Fruit fly (Drosophila melanogaster) whole organism, embryonic: Measurements from ENCODE around the gene AIMP2.
A peak's percentile ranks its signal among the peaks of the same experiment; 100 is the strongest.

ENCODE experiments used
- Abd-B ChIP-seq: fragments of 200-800 bp; sonication (Bioruptor generic); optimal IDR thresholded peaks from 2 replicates; lab custom pipeline; 2018; ENCODE audit warnings: missing biosample characterization, mild to moderate bottlenecking, missing genetic modification characterization, moderate library complexity
- Aef1 ChIP-seq: fragments of 200-800 bp; sonication (Bioruptor generic); IDR thresholded peaks from 3 replicates; pipeline ENCODE4 v1.3.6; 2022; ENCODE audit warnings: missing biosample characterization, missing genetic modification characterization
- B-H2 ChIP-seq: fragments of 200-800 bp; sonication (Bioruptor generic); optimal IDR thresholded peaks from 2 replicates; lab custom pipeline; 2018; ENCODE audit warnings: missing biosample characterization, mild to moderate bottlenecking, missing genetic modification characterization
- CG1024 ChIP-seq: fragments of 200-800 bp; sonication (Bioruptor generic); IDR thresholded peaks from 2 replicates; pipeline ENCODE4 v1.3.6; 2022; ENCODE audit warnings: missing biosample characterization, missing genetic modification characterization
- CG10267 ChIP-seq: fragments of 200-800 bp; sonication (Bioruptor generic); optimal IDR thresholded peaks from 2 replicates; lab custom pipeline; 2018; ENCODE audit warnings: missing biosample characterization, mild to moderate bottlenecking, missing genetic modification characterization, moderate library complexity
- CG10366 ChIP-seq: fragments of 200-800 bp; sonication (Bioruptor generic); IDR thresholded peaks from 2 replicates; pipeline ENCODE4 v1.3.6; 2022; ENCODE audit warnings: missing biosample characterization, missing genetic modification characterization
- CG12071 ChIP-seq: fragments of 200-800 bp; sonication (Bioruptor generic); optimal IDR thresholded peaks from 3 replicates; lab custom pipeline; 2018; ENCODE audit warnings: missing biosample characterization, mild to moderate bottlenecking, missing genetic modification characterization
- CG12391 ChIP-seq: fragments of 200-800 bp; sonication (Bioruptor generic); optimal IDR thresholded peaks from 3 replicates; lab custom pipeline; 2018; ENCODE audit warnings: missing biosample characterization, mild to moderate bottlenecking, missing genetic modification characterization, moderate library complexity
- CG12942 ChIP-seq: fragments of 200-800 bp; sonication (Bioruptor generic); optimal IDR thresholded peaks from 3 replicates; lab custom pipeline; 2016; ENCODE audit warnings: missing biosample characterization, missing genetic modification characterization
- CG13424 ChIP-seq: fragments of 200-800 bp; sonication (Bioruptor generic); optimal IDR thresholded peaks from 2 replicates; lab custom pipeline; 2019; ENCODE audit warnings: missing biosample characterization, mild to moderate bottlenecking, missing genetic modification characterization, moderate library complexity
- CG13894 ChIP-seq: fragments of 200-800 bp; sonication (Bioruptor generic); optimal IDR thresholded peaks from 3 replicates; lab custom pipeline; 2018; ENCODE audit warnings: missing biosample characterization, mild to moderate bottlenecking, missing genetic modification characterization, moderate library complexity
- CG14710 ChIP-seq: fragments of 200-800 bp; sonication (Bioruptor generic); optimal IDR thresholded peaks from 3 replicates; lab custom pipeline; 2019; ENCODE audit warnings: missing biosample characterization, mild to moderate bottlenecking, missing genetic modification characterization, moderate library complexity
- CG14860 ChIP-seq: fragments of 200-800 bp; sonication (Bioruptor generic); IDR thresholded peaks from 3 replicates; pipeline ENCODE4 v1.3.6; 2022; ENCODE audit warnings: missing biosample characterization, missing genetic modification characterization; ENCODE audit not compliant: partially characterized antibody
- CG1603 ChIP-seq: fragments of 200-800 bp; sonication (Bioruptor generic); optimal IDR thresholded peaks from 2 replicates; lab custom pipeline; 2019; ENCODE audit warnings: missing biosample characterization, mild to moderate bottlenecking, missing genetic modification characterization, moderate library complexity
- CG16813 ChIP-seq: fragments of 200-800 bp; sonication (Bioruptor generic); IDR thresholded peaks from 3 replicates; pipeline ENCODE4 v1.3.6; 2022; ENCODE audit warnings: missing biosample characterization, missing genetic modification characterization; ENCODE audit not compliant: partially characterized antibody
- CG17612 ChIP-seq: fragments of 200-800 bp; sonication (Bioruptor generic); IDR thresholded peaks from 2 replicates; pipeline ENCODE4 v1.3.6; 2022; ENCODE audit warnings: missing biosample characterization, missing genetic modification characterization
- CG2120 ChIP-seq: fragments of 200-800 bp; sonication (Bioruptor generic); optimal IDR thresholded peaks from 3 replicates; lab custom pipeline; 2016; ENCODE audit warnings: missing biosample characterization, missing genetic modification characterization
- CG32532 ChIP-seq: fragments of 200-800 bp; sonication (Bioruptor generic); IDR thresholded peaks from 2 replicates; pipeline ENCODE4 v1.3.6; 2022; ENCODE audit warnings: missing biosample characterization, missing genetic modification characterization
- CG33213 ChIP-seq: fragments of 200-800 bp; sonication (Bioruptor generic); optimal IDR thresholded peaks from 3 replicates; lab custom pipeline; 2016; ENCODE audit warnings: missing biosample characterization, missing genetic modification characterization
- CG3847 ChIP-seq: fragments of 200-800 bp; sonication (Bioruptor generic); IDR thresholded peaks from 2 replicates; pipeline ENCODE4 v1.3.6; 2022; ENCODE audit warnings: missing biosample characterization, missing genetic modification characterization
- CG5953 ChIP-seq: fragments of 200-800 bp; sonication (Bioruptor generic); IDR thresholded peaks from 2 replicates; pipeline ENCODE4 v1.3.6; 2022; ENCODE audit warnings: missing biosample characterization, missing genetic modification characterization
- CG7556 ChIP-seq: fragments of 200-800 bp; sonication (Bioruptor generic); optimal IDR thresholded peaks from 2 replicates; lab custom pipeline; 2017; ENCODE audit warnings: missing biosample characterization, mild to moderate bottlenecking, missing genetic modification characterization
- CG7839 ChIP-seq: fragments of 200-800 bp; sonication (Bioruptor generic); optimal IDR thresholded peaks from 3 replicates; lab custom pipeline; 2018; ENCODE audit warnings: missing biosample characterization, mild to moderate bottlenecking, missing genetic modification characterization, moderate library complexity
- CG8478 ChIP-seq: fragments of >200 bp; optimal IDR thresholded peaks from 2 replicates; lab custom pipeline; 2018
- Camta ChIP-seq: fragments of 200-800 bp; sonication (Bioruptor generic); optimal IDR thresholded peaks from 2 replicates; lab custom pipeline; 2016; ENCODE audit warnings: missing biosample characterization, missing genetic modification characterization
- Dbx ChIP-seq: fragments of 200-800 bp; sonication (Bioruptor generic); IDR thresholded peaks from 3 replicates; pipeline ENCODE4 v1.3.6; 2022; ENCODE audit warnings: missing biosample characterization, missing genetic modification characterization
- Dref ChIP-seq: fragments of 200-800 bp; sonication (Bioruptor generic); IDR thresholded peaks from 2 replicates; pipeline ENCODE4 v1.3.6; 2022; ENCODE audit warnings: missing biosample characterization, missing genetic modification characterization
- HLHmδ ChIP-seq: fragments of 200-800 bp; sonication (Bioruptor generic); optimal IDR thresholded peaks from 2 replicates; lab custom pipeline; 2018; ENCODE audit warnings: missing biosample characterization, mild to moderate bottlenecking, missing genetic modification characterization, moderate library complexity
- HmgD ChIP-seq: fragments of 200-800 bp; sonication (Bioruptor generic); optimal IDR thresholded peaks from 3 replicates; lab custom pipeline; 2016; ENCODE audit warnings: missing biosample characterization, missing genetic modification characterization
- Lhr ChIP-seq: fragments of 200-800 bp; sonication (Bioruptor generic); optimal IDR thresholded peaks from 3 replicates; lab custom pipeline; 2017; ENCODE audit warnings: mild to moderate bottlenecking, missing biosample characterization, missing genetic modification reagents, missing genetic modification characterization
- Pdp1 ChIP-seq, 2 experiments: fragments of 200-800 bp; sonication (Bioruptor generic); optimal IDR thresholded peaks; 3 replicates each; lab custom pipeline; 2016; ENCODE audit warnings: missing biosample characterization in 2 of 2, missing genetic modification characterization in 2 of 2, mild to moderate bottlenecking in 1 of 2, moderate library complexity in 1 of 2
- Rfx ChIP-seq: fragments of 200-800 bp; sonication (Bioruptor generic); IDR thresholded peaks from 2 replicates; pipeline ENCODE4 v1.3.6; 2022; ENCODE audit warnings: missing biosample characterization, missing genetic modification characterization
- Side ChIP-seq: fragments of 200-800 bp; sonication (Bioruptor generic); optimal IDR thresholded peaks from 2 replicates; lab custom pipeline; 2016; ENCODE audit warnings: missing biosample characterization, missing genetic modification characterization
- Sin3A ChIP-seq: fragments of >200 bp; optimal IDR thresholded peaks from 2 replicates; lab custom pipeline; 2018
- Sry-β ChIP-seq: fragments of 200-800 bp; sonication (Bioruptor generic); optimal IDR thresholded peaks from 2 replicates; lab custom pipeline; 2018; ENCODE audit warnings: missing biosample characterization, mild to moderate bottlenecking, missing genetic modification characterization, moderate library complexity
- YL-1 ChIP-seq: fragments of 200-800 bp; sonication (Bioruptor generic); optimal IDR thresholded peaks from 3 replicates; lab custom pipeline; 2017; ENCODE audit warnings: missing biosample characterization, mild to moderate bottlenecking, missing genetic modification characterization
- chinmo ChIP-seq: fragments of 200-800 bp; sonication (Bioruptor generic); IDR thresholded peaks from 4 replicates; pipeline ENCODE4 v1.3.6; 2022; ENCODE audit warnings: missing biosample characterization, missing genetic modification characterization; ENCODE audit not compliant: partially characterized antibody
- ci ChIP-seq: fragments of 200-800 bp; sonication (Bioruptor generic); IDR thresholded peaks from 3 replicates; pipeline ENCODE4 v1.3.6; 2022; ENCODE audit warnings: missing biosample characterization, missing genetic modification characterization
- corto ChIP-seq: fragments of 200-800 bp; sonication (Bioruptor generic); optimal IDR thresholded peaks from 2 replicates; lab custom pipeline; 2016; ENCODE audit warnings: missing biosample characterization, mild to moderate bottlenecking, missing genetic modification characterization, moderate library complexity
- disco-r ChIP-seq: fragments of 200-800 bp; sonication (Bioruptor generic); optimal IDR thresholded peaks from 2 replicates; lab custom pipeline; 2016; ENCODE audit warnings: missing biosample characterization, missing genetic modification characterization
- dpn ChIP-seq, 2 experiments: fragments of 200-800 bp; sonication (Bioruptor generic); optimal IDR thresholded peaks; 3 replicates each; lab custom pipeline; 2016; ENCODE audit warnings: missing biosample characterization in 2 of 2, missing genetic modification characterization in 2 of 2
- ems ChIP-seq: fragments of 200-800 bp; sonication (Bioruptor generic); optimal IDR thresholded peaks from 3 replicates; lab custom pipeline; 2016; ENCODE audit warnings: missing biosample characterization, missing genetic modification characterization
- kni ChIP-seq: fragments of 200-800 bp; sonication (Bioruptor generic); optimal IDR thresholded peaks from 3 replicates; lab custom pipeline; 2017; ENCODE audit warnings: mild to moderate bottlenecking, missing biosample characterization, missing genetic modification reagents, missing genetic modification characterization
- knrl ChIP-seq: fragments of 200-800 bp; sonication (Bioruptor generic); IDR thresholded peaks from 3 replicates; pipeline ENCODE4 v1.3.6; 2022; ENCODE audit warnings: missing biosample characterization, missing genetic modification characterization; ENCODE audit not compliant: partially characterized antibody
- maf-S ChIP-seq: fragments of 200-800 bp; sonication (Bioruptor generic); optimal IDR thresholded peaks from 2 replicates; lab custom pipeline; 2016; ENCODE audit warnings: missing biosample characterization, missing genetic modification characterization
- onecut ChIP-seq: fragments of 200-800 bp; sonication (Bioruptor generic); IDR thresholded peaks from 2 replicates; pipeline ENCODE4 v1.3.6; 2022; ENCODE audit warnings: missing biosample characterization, missing genetic modification characterization
- p53 ChIP-seq: fragments of 200-800 bp; sonication (Bioruptor generic); optimal IDR thresholded peaks from 2 replicates; lab custom pipeline; 2016; ENCODE audit warnings: missing biosample characterization, missing genetic modification characterization
- stwl ChIP-seq: fragments of 200-800 bp; sonication (Bioruptor generic); optimal IDR thresholded peaks from 3 replicates; lab custom pipeline; 2018; ENCODE audit warnings: missing biosample characterization, mild to moderate bottlenecking, missing genetic modification characterization, moderate library complexity
- vnd ChIP-seq: fragments of 200-800 bp; sonication (Bioruptor generic); IDR thresholded peaks from 3 replicates; pipeline ENCODE4 v1.3.6; 2022; ENCODE audit warnings: missing biosample characterization, missing genetic modification characterization; ENCODE audit not compliant: partially characterized antibody

AIMP2 gene

dm6 chr3L:15565829-15566433 lies 17.5 kb upstream of the AIMP2 start, which contains the start of gene dop (continued):
- TF ChIP-seq Lhr (GFP tag; lab: Kevin White, UChicago): peak; percentile 8
- TF ChIP-seq Sin3A (lab: Kevin White, UChicago): peak; percentile 55
- peak; percentile 73 for TF ChIP-seq knrl
- TF ChIP-seq CG14710 (tag; lab: Kevin White, UChicago): peak; percentile 61
- peak; percentile 62 for TF ChIP-seq CG1603
- TF ChIP-seq Aef1 (GFP tag; lab: Robert Waterston, UW): peak; percentile 38; the same call in 1 of the 3 replicates
- TF ChIP-seq ci (GFP tag; lab: Robert Waterston, UW): peak; percentile 30; the same call in 1 of the 3 replicates
- TF ChIP-seq chinmo (GFP tag; lab: Robert Waterston, UW): 0 out of 4 replicates have a peak, but pooled peaks have one; percentile 25
- peak; percentile 59 for TF ChIP-seq CG14860 (GFP tag; lab: Robert Waterston, UW)
- peak; percentile 66 for TF ChIP-seq CG16813 (GFP tag; lab: Robert Waterston, UW)
- TF ChIP-seq Sry-β (GFP tag; lab: Kevin White, UChicago): peak; percentile 27
- TF ChIP-seq p53 (GFP tag; lab: Kevin White, UChicago): peak; percentile 9
- TF ChIP-seq CG32532 (GFP tag; lab: Robert Waterston, UW): peak; percentile 49; the same call in 1 of the 2 replicates
- no peak for TF ChIP-seq ems (GFP tag; lab: Kevin White, UChicago)
- TF ChIP-seq vnd (GFP tag; lab: Robert Waterston, UW): peak; percentile 43; the same call in 1 of the 3 replicates
- TF ChIP-seq CG8478: peak; percentile 90
- no peak for TF ChIP-seq CG12071 (GFP tag; lab: Kevin White, UChicago)
- TF ChIP-seq Side (GFP tag; lab: Kevin White, UChicago): peak; percentile 43
- TF ChIP-seq HmgD: peak; percentile 55
- no peak for TF ChIP-seq CG7556 (GFP tag; lab: Kevin White, UChicago)
- TF ChIP-seq CG3847 (GFP tag; lab: Robert Waterston, UW): 0 out of 2 replicates have a peak, but pooled peaks have one; percentile 30
- TF ChIP-seq YL-1 (GFP tag; lab: Kevin White, UChicago): peak; percentile 24
- no peak for TF ChIP-seq CG7839
- peak; percentile 45 for TF ChIP-seq CG12391 (tag; lab: Kevin White, UChicago)
- peak; percentile 6 for TF ChIP-seq CG13424 (tag; lab: Kevin White, UChicago)
- TF ChIP-seq CG10366 (GFP tag; lab: Robert Waterston, UW): no peak
- peak; percentile 34 for TF ChIP-seq CG33213 (GFP tag; lab: Kevin White, UChicago)
- no peak for TF ChIP-seq CG1024 (GFP tag; lab: Robert Waterston, UW)
- no peak for TF ChIP-seq maf-S (GFP tag; lab: Kevin White, UChicago)
- 0 out of 3 replicates have a peak, but pooled peaks have one; percentile 35 for TF ChIP-seq Dbx
- TF ChIP-seq Abd-B (GFP tag; lab: Kevin White, UChicago): peak; percentile 9
- TF ChIP-seq dpn (GFP tag; optimal IDR thresholded peaks at IDR 0.05; lab: Kevin White, UChicago): peak; percentile 13 to 30
- peak; percentile 67 for TF ChIP-seq onecut
- TF ChIP-seq Rfx (GFP tag; lab: Robert Waterston, UW): peak; percentile 46
- TF ChIP-seq corto: peak; percentile 49
- peak; percentile 53 for TF ChIP-seq stwl (tag; lab: Kevin White, UChicago)
- TF ChIP-seq HLHmδ: no peak
- peak; percentile 54 for TF ChIP-seq CG10267 (tag; lab: Kevin White, UChicago)
- peak; percentile 31 for TF ChIP-seq Camta
- no peak for TF ChIP-seq kni
- no peak for TF ChIP-seq CG17612 (GFP tag; lab: Robert Waterston, UW)
- no peak for TF ChIP-seq disco-r
- TF ChIP-seq CG5953 (GFP tag; lab: Robert Waterston, UW): no peak
- peak; percentile 9 for TF ChIP-seq CG12942 (GFP tag; lab: Kevin White, UChicago)
- peak; percentile 58 for TF ChIP-seq B-H2
- peak; percentile 35 for TF ChIP-seq CG2120 (GFP tag; lab: Kevin White, UChicago)
- TF ChIP-seq Dref (GFP tag; lab: Robert Waterston, UW): peak; percentile 73
- TF ChIP-seq Pdp1 (GFP tag; optimal IDR thresholded peaks at IDR 0.05; lab: Kevin White, UChicago): peak in 1 of 2 experiments; percentile 90
- peak; percentile 9 for TF ChIP-seq CG13894 (tag; lab: Kevin White, UChicago)
